Worm (Caenorhabditis elegans): ENCODE measurements around the gene aff-1.

Gene aff-1

ce11 chrII:6838270-6838878 is 25.2 kb downstream of the aff-1 start:
- TF ChIP-seq blmp-1 (tag; optimal IDR thresholded peaks at IDR 0.05; ENCODE audit: insufficient read depth) (no peak), aly-2 (tag; optimal IDR thresholded peaks at IDR 0.05) (no peak), mdl-1 (tag; optimal IDR thresholded peaks at IDR 0.05) (peak in 1 of 2 experiments; percentile 64), ama-1 (optimal IDR thresholded peaks at IDR 0.05) (no peak), nhr-25 (tag; optimal IDR thresholded peaks at IDR 0.05) (peak; percentile 45), crh-2 (tag; optimal IDR thresholded peaks at IDR 0.05) (peak; percentile 30), sem-4 (tag; optimal IDR thresholded peaks at IDR 0.05) (peak; percentile 86), ceh-16 (tag; optimal IDR thresholded peaks at IDR 0.05) (peak; percentile 11), nhr-129 (tag; optimal IDR thresholded peaks at IDR 0.05) (peak; percentile 18), unc-62 (GFP tag; optimal IDR thresholded peaks at IDR 0.05) (peak; percentile 79), dmd-4 (tag; optimal IDR thresholded peaks at IDR 0.05) (no peak), lsy-2 (tag; optimal IDR thresholded peaks at IDR 0.05) (peak in 1 of 2 experiments; percentile 46), F13H6.1 (tag; optimal IDR thresholded peaks at IDR 0.05) (peak; percentile 31), C34F6.9 (tag; optimal IDR thresholded peaks at IDR 0.05) (peak; percentile 35), nhr-6 (tag; optimal IDR thresholded peaks at IDR 0.05) (peak; percentile 4), elt-3 (tag; optimal IDR thresholded peaks at IDR 0.05) (no peak), nhr-11 (tag; optimal IDR thresholded peaks at IDR 0.05) (no peak), sma-9 (GFP tag; optimal IDR thresholded peaks at IDR 0.05) (peak; percentile 42), sma-9 (tag; optimal IDR thresholded peaks at IDR 0.05) (no peak), ceh-82 (tag; optimal IDR thresholded peaks at IDR 0.05) (no peak), ztf-11 (tag; optimal IDR thresholded peaks at IDR 0.05) (peak; percentile 19), mab-5 (tag; optimal IDR thresholded peaks at IDR 0.05) (peak; percentile 94), ztf-4 (tag; optimal IDR thresholded peaks at IDR 0.05) (peak; percentile 22), egl-27 (tag; optimal IDR thresholded peaks at IDR 0.05) (peak; percentile 94), lin-39 (tag; optimal IDR thresholded peaks at IDR 0.05) (peak; percentile 88)

ce11 chrII:6836762-6837566 is 26.6 kb downstream of the aff-1 start:
- peak; percentile 83 for TF ChIP-seq fos-1 (tag; optimal IDR thresholded peaks at IDR 0.05)
- TF ChIP-seq zag-1 (tag; optimal IDR thresholded peaks at IDR 0.05): no peak
- no peak for TF ChIP-seq elt-1 (tag; optimal IDR thresholded peaks at IDR 0.05)
- TF ChIP-seq nhr-237 (tag; optimal IDR thresholded peaks at IDR 0.05): no peak
- TF ChIP-seq ztf-1 (GFP tag; conservative IDR thresholded peaks at IDR 0.05): no peak
- peak; percentile 18 for TF ChIP-seq blmp-1 (tag; optimal IDR thresholded peaks at IDR 0.05; ENCODE audit: insufficient read depth)
- TF ChIP-seq alr-1 (tag; optimal IDR thresholded peaks at IDR 0.05): no peak
- no peak for TF ChIP-seq elt-3 (tag; optimal IDR thresholded peaks at IDR 0.05)
- peak; percentile 3 for TF ChIP-seq skn-1 (tag; optimal IDR thresholded peaks at IDR 0.05)
- no peak for TF ChIP-seq ZK546.5 (tag; optimal IDR thresholded peaks at IDR 0.05)
- peak; percentile 39 for TF ChIP-seq nhr-25 (tag; optimal IDR thresholded peaks at IDR 0.05)
- TF ChIP-seq egl-27 (tag; optimal IDR thresholded peaks at IDR 0.05): peak; percentile 29
- TF ChIP-seq nhr-77 (tag; optimal IDR thresholded peaks at IDR 0.05): no peak
- no peak for TF ChIP-seq R02D3.7 (tag; optimal IDR thresholded peaks at IDR 0.05)
- TF ChIP-seq unc-62 (GFP tag; optimal IDR thresholded peaks at IDR 0.05): no peak
- TF ChIP-seq ztf-11 (tag; optimal IDR thresholded peaks at IDR 0.05): no peak
- TF ChIP-seq nhr-12 (tag; optimal IDR thresholded peaks at IDR 0.05): no peak
- no peak for TF ChIP-seq nhr-10 (tag; optimal IDR thresholded peaks at IDR 0.05)
- no peak for TF ChIP-seq mbf-1 (tag; optimal IDR thresholded peaks at IDR 0.05)
- TF ChIP-seq snpc-4 (tag; optimal IDR thresholded peaks at IDR 0.05): no peak
- TF ChIP-seq peb-1 (tag; optimal IDR thresholded peaks at IDR 0.05): no peak
- peak; percentile 21 for TF ChIP-seq nhr-129 (tag; optimal IDR thresholded peaks at IDR 0.05)
- peak; percentile 82 for TF ChIP-seq F13H6.1 (tag; optimal IDR thresholded peaks at IDR 0.05)
- peak; percentile 9 for TF ChIP-seq sma-9 (GFP tag; optimal IDR thresholded peaks at IDR 0.05)
- TF ChIP-seq sma-9 (tag; optimal IDR thresholded peaks at IDR 0.05): no peak
- no peak for TF ChIP-seq lin-13 (GFP tag; optimal IDR thresholded peaks at IDR 0.05)
- TF ChIP-seq C34F6.9 (tag; optimal IDR thresholded peaks at IDR 0.05): no peak
- TF ChIP-seq unc-39 (tag; optimal IDR thresholded peaks at IDR 0.05): no peak

Data from whole organism, L2 larva.